Worm (Caenorhabditis elegans): ENCODE data around the gene Y54F10BM.9.

- TF ChIP-seq nhr-27 (tag; optimal IDR thresholded peaks at IDR 0.05) (no peak), Y67H2A.10 (GFP tag; conservative IDR thresholded peaks at IDR 0.05) (no peak), unc-62 (GFP tag; optimal IDR thresholded peaks at IDR 0.05) (no peak)
Observed at ce11 chrIII:2310996-2311395, 6.3 kb upstream of the Y54F10BM.9 start.
